Worm (Caenorhabditis elegans) whole organism, L4/young adult: ENCODE results near the gene C18D11.7.

Experiments
- W03F9.2 ChIP-seq: fragments of 150-350 bp; optimal IDR thresholded peaks from 2 replicates; lab custom pipeline; 2014; ENCODE audit warnings: missing biosample characterization, missing genetic modification characterization
- dao-5 ChIP-seq: sonication (generic microtip); optimal IDR thresholded peaks from 2 replicates; lab custom pipeline; 2016; ENCODE audit warnings: missing genotype, missing genetic modification characterization, moderate library complexity, missing compliant biosample characterization
- him-1 ChIP-seq: sonication (generic microtip); optimal IDR thresholded peaks from 2 replicates; lab custom pipeline; 2016; ENCODE audit warnings: missing genotype, missing genetic modification reagents, missing genetic modification characterization, missing compliant biosample characterization

DNA sequence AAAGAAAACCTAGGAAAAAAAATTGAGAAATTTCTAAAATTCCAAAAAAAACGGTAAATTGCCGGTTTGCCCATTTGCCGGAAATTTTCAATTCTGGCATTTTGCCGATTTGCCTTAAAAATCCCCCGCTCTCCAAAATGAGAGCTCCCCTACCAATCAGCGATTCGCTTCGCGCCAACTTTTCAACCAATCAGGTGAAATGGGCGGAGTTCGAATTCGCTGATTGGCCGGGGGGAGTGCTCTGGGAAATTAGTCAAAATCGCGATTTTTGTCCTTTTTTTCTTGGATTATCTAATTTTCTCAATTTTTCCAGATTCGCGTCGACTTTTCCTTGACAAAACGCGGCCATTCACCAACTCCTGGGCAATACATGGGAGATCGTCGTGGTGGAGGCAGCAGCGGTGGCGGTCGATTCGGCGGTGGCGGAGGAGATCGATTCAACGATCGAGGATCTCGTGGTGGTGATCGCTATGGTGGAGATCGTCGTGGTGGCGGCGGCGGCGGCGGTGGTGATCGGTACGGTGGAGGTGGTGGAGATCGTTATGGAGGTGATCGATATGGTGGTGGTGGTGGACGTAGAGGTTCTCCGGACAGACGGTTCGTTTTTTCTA, 23.1 kb upstream of the C18D11.7 start:
- TF ChIP-seq W03F9.2 (tag; lab: Kevin White, UChicago) (no peak), dao-5 (tag; lab: Kevin White, UChicago) (no peak), him-1 (tag; lab: Kevin White, UChicago) (no peak)
